Worm (Caenorhabditis elegans): Measurements from ENCODE around the gene hot-8.

The hot-8 gene

ce11 chrX:1223841-1224240 is 43.8 kb downstream of the hot-8 start:
- no peak for TF ChIP-seq B0310.2 (tag; optimal IDR thresholded peaks at IDR 0.05)
- peak; percentile 56 for TF ChIP-seq hmg-4 (GFP tag; optimal IDR thresholded peaks at IDR 0.05)
- peak; percentile 21; the same call in 1 of the 2 replicates for TF ChIP-seq pes-1 (GFP tag; IDR thresholded peaks at IDR 0.05)

- TF ChIP-seq B0310.2 (tag; optimal IDR thresholded peaks at IDR 0.05) (no peak), scrt-1 (GFP tag; IDR thresholded peaks at IDR 0.05) (no peak), flt-1 (GFP tag; IDR thresholded peaks at IDR 0.05) (no peak), pes-1 (GFP tag; IDR thresholded peaks at IDR 0.05) (no peak), ama-1 (optimal IDR thresholded peaks at IDR 0.05) (no peak), tbx-11 (GFP tag; IDR thresholded peaks at IDR 0.05) (no peak), hmg-4 (GFP tag; optimal IDR thresholded peaks at IDR 0.05) (no peak), ceh-36 (tag; optimal IDR thresholded peaks at IDR 0.05) (no peak), sea-1 (GFP tag; conservative IDR thresholded peaks at IDR 0.05) (no peak), hnd-1 (tag; optimal IDR thresholded peaks at IDR 0.05) (no peak)
Measured at ce11 chrX:1230658-1231057, 50.6 kb downstream of the hot-8 start, which contains the start of gene C46H3.2. Gene C46H3.2 (minus strand): TSS chrX:1230758.

- TF ChIP-seq tbx-37 (GFP tag; conservative IDR thresholded peaks at IDR 0.05) = no peak
- no peak for TF ChIP-seq F13C5.2 (tag; optimal IDR thresholded peaks at IDR 0.05)
- TF ChIP-seq scrt-1 (GFP tag; IDR thresholded peaks at IDR 0.05) = no peak
- no peak for TF ChIP-seq pes-1 (GFP tag; IDR thresholded peaks at IDR 0.05)
- TF ChIP-seq B0310.2 (tag; optimal IDR thresholded peaks at IDR 0.05) = no peak
- no peak for TF ChIP-seq ceh-36 (tag; optimal IDR thresholded peaks at IDR 0.05)
- no peak for TF ChIP-seq sea-1 (GFP tag; conservative IDR thresholded peaks at IDR 0.05)
- no peak for TF ChIP-seq flt-1 (GFP tag; IDR thresholded peaks at IDR 0.05)
- no peak for TF ChIP-seq ets-7 (tag; optimal IDR thresholded peaks at IDR 0.05)
- TF ChIP-seq tbx-11 (GFP tag; IDR thresholded peaks at IDR 0.05) = no peak
- no peak for TF ChIP-seq ama-1 (optimal IDR thresholded peaks at IDR 0.05)
Measured at ce11 chrX:1232074-1232473, 52.0 kb downstream of the hot-8 start.
